Worm (Caenorhabditis elegans): Measurements from ENCODE around the gene gck-3.

Gene gck-3

DNA sequence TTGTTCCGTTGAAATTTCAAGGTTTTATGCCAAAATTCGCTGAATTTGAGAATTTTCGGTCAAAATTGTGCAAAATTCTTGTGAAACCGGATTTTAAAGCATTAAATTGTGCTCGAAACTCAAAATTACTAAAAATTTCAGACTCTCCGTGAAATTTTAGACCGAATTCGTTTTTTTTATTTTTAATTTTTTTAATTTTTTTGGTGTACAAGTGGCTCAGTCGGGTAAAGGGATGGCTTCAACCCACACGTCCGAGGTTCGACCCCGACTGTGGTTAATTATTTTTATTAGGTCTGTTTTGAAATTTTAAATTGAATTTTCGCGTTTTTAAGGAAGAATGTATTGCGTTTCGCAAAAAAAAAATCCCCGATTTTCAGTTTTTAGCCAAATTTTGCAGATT lies 27.7 kb downstream of the gck-3 start:
- TF ChIP-seq B0261.1 (tag; optimal IDR thresholded peaks at IDR 0.05) (peak; percentile 10), tbp1 (GFP tag; optimal IDR thresholded peaks at IDR 0.05) (peak; percentile 53), rpc-1 (optimal IDR thresholded peaks at IDR 0.05) (no peak), rpc-1 (tag; optimal IDR thresholded peaks at IDR 0.05) (peak; percentile 56), sptf-2 (GFP tag; optimal IDR thresholded peaks at IDR 0.05) (no peak)

DNA sequence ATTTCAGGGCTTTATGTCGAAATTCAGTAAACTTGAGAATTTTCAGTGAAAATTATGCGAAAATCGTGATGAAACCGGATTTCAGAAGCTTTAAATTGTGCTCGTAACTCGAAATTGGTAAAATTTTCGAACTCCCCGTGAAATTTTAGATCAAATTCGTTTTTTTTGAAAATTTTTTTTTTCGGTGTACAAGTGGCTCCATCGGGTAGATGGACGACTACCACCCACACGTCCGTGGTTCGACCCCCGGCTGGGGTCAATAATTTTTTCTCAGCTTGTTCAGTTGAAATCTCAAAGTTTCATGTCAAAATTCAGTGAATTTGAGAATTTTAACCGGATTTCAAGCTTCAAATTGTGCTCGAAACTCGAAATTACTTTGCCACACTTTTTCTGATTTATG lies 30.8 kb downstream of the gck-3 start:
- TF ChIP-seq rpc-1 (optimal IDR thresholded peaks at IDR 0.05) (no peak), rpc-1 (tag; optimal IDR thresholded peaks at IDR 0.05) (peak; percentile 39), sea-2 (GFP tag; IDR thresholded peaks at IDR 0.05) (no peak), rec-8 (tag; optimal IDR thresholded peaks at IDR 0.05) (no peak), nfyb-1 (GFP tag; IDR thresholded peaks at IDR 0.05) (no peak), hsf-1 (GFP tag; IDR thresholded peaks at IDR 0.05) (no peak), cebp-1 (GFP tag; IDR thresholded peaks at IDR 0.05) (no peak), cebp-1 (tag; optimal IDR thresholded peaks at IDR 0.05) (no peak), repo-1 (tag; optimal IDR thresholded peaks at IDR 0.05) (no peak), aptf-3 (GFP tag; IDR thresholded peaks at IDR 0.05) (no peak), lin-40 (tag; optimal IDR thresholded peaks at IDR 0.05) (no peak), ceh-27 (GFP tag; optimal IDR thresholded peaks at IDR 0.05) (no peak), B0019.2 (GFP tag; conservative IDR thresholded peaks at IDR 0.05) (no peak), somi-1 (GFP tag; optimal IDR thresholded peaks at IDR 0.05) (no peak), T26A5.8 (tag; optimal IDR thresholded peaks at IDR 0.05) (no peak), hlh-12 (tag; optimal IDR thresholded peaks at IDR 0.05) (no peak), madf-3 (GFP tag; IDR thresholded peaks at IDR 0.05) (0 out of 2 replicates have a peak, but pooled peaks have one; percentile 37), D2030.7 (GFP tag; IDR thresholded peaks at IDR 0.05) (no peak), B0261.1 (tag; optimal IDR thresholded peaks at IDR 0.05) (no peak), lin-35 (GFP tag; optimal IDR thresholded peaks at IDR 0.05) (no peak), F39B2.1 (GFP tag; IDR thresholded peaks at IDR 0.05) (no peak), B0336.3 (GFP tag; IDR thresholded peaks at IDR 0.05) (peak; percentile 21; the same call in 1 of the 2 replicates), F22D6.2 (tag; optimal IDR thresholded peaks at IDR 0.05) (no peak), nfya-2 (GFP tag; IDR thresholded peaks at IDR 0.05) (no peak), ZK185.1 (tag; optimal IDR thresholded peaks at IDR 0.05; ENCODE audit: poor library complexity, severe bottlenecking) (no peak), T07F8.4 (tag; optimal IDR thresholded peaks at IDR 0.05) (no peak), rcor-1 (GFP tag; IDR thresholded peaks at IDR 0.05) (no peak), hmg-20 (GFP tag; IDR thresholded peaks at IDR 0.05) (no peak), ceh-40 (GFP tag; IDR thresholded peaks at IDR 0.05) (no peak), Y53F4B.3 (GFP tag; IDR thresholded peaks at IDR 0.05) (no peak), mes-4 (tag; optimal IDR thresholded peaks at IDR 0.05) (no peak), attf-3 (GFP tag; conservative IDR thresholded peaks at IDR 0.05) (no peak), attf-5 (GFP tag; optimal IDR thresholded peaks at IDR 0.05) (peak; percentile 3), Y79H2A.3 (GFP tag; conservative IDR thresholded peaks at IDR 0.05) (no peak), mel-28 (tag; optimal IDR thresholded peaks at IDR 0.05; ENCODE audit: borderline replicate concordance) (no peak), F57C9.4 (tag; optimal IDR thresholded peaks at IDR 0.05) (no peak), zim-3 (tag; optimal IDR thresholded peaks at IDR 0.05) (no peak), Y67H2A.10 (GFP tag; conservative IDR thresholded peaks at IDR 0.05) (no peak), Y53G8AR.9 (GFP tag; conservative IDR thresholded peaks at IDR 0.05) (0 out of 2 replicates have a peak, but pooled peaks have one; percentile 24), pbrm-1 (GFP tag; IDR thresholded peaks at IDR 0.05) (peak; percentile 17; the same call in 1 of the 2 replicates), F49E8.2 (tag; optimal IDR thresholded peaks at IDR 0.05; ENCODE audit: insufficient read depth) (peak; percentile 2), him-1 (tag; optimal IDR thresholded peaks at IDR 0.05) (peak; percentile 95), egrh-3 (GFP tag; IDR thresholded peaks at IDR 0.05) (no peak), ceh-79 (tag; optimal IDR thresholded peaks at IDR 0.05) (no peak), hlh-26 (GFP tag; conservative IDR thresholded peaks at IDR 0.05) (no peak), ekl-4 (GFP tag; IDR thresholded peaks at IDR 0.05) (0 out of 2 replicates have a peak, but pooled peaks have one; percentile 14)

Measured in whole organism, young adult.